Worm (Caenorhabditis elegans) whole organism, mixed stage, embryonic: ENCODE data around the gene W02H5.19.
"Not testable (repeated sequence)": the region's sequence is repeated elsewhere in the genome, so short reads cannot be mapped to it uniquely, and the experiment has no call there.

Experiments used
- M03D4.4 ChIP-seq: sonication (generic microtip); optimal IDR thresholded peaks from 2 replicates; lab custom pipeline; 2017; ENCODE audit warnings: mild to moderate bottlenecking, missing genetic modification characterization, missing compliant biosample characterization
- bed-3 ChIP-seq: fragments of 200-800 bp; sonication (Bioruptor generic); optimal IDR thresholded peaks from 3 replicates; lab custom pipeline; 2018; ENCODE audit warnings: mild to moderate bottlenecking, missing genetic modification characterization, moderate library complexity, missing compliant biosample characterization
- ceh-39 ChIP-seq: fragments of 150-350 bp; optimal IDR thresholded peaks from 2 replicates; lab custom pipeline; 2014; ENCODE audit warnings: missing biosample characterization, missing genetic modification characterization
- ceh-83 ChIP-seq: fragments of 200-800 bp; sonication (Bioruptor generic); optimal IDR thresholded peaks from 2 replicates; lab custom pipeline; 2018; ENCODE audit warnings: mild to moderate bottlenecking, missing genetic modification characterization, missing compliant biosample characterization
- ces-1 ChIP-seq: fragments of 150-350 bp; optimal IDR thresholded peaks from 2 replicates; lab custom pipeline; 2014; ENCODE audit warnings: missing biosample characterization, missing genetic modification reagents, missing genetic modification characterization
- cnd-1 ChIP-seq: fragments of 200-800 bp; sonication (Bioruptor generic); optimal IDR thresholded peaks from 2 replicates; lab custom pipeline; 2018; ENCODE audit warnings: mild to moderate bottlenecking, missing genetic modification characterization, missing compliant biosample characterization
- drap-1 ChIP-seq: fragments of 200-800 bp; sonication (Bioruptor generic); optimal IDR thresholded peaks from 3 replicates; lab custom pipeline; 2018; ENCODE audit warnings: mild to moderate bottlenecking, missing genetic modification characterization, missing compliant biosample characterization
- elt-1 ChIP-seq: sonication (generic microtip); optimal IDR thresholded peaks from 2 replicates; lab custom pipeline; 2017; ENCODE audit warnings: missing genetic modification characterization, mild to moderate bottlenecking, missing compliant biosample characterization, antibody characterized with exemption, moderate library complexity, borderline replicate concordance; ENCODE audit not compliant: insufficient read depth
- elt-3 ChIP-seq: fragments of 150-350 bp; optimal IDR thresholded peaks from 2 replicates; lab custom pipeline; 2014; ENCODE audit warnings: missing biosample characterization, missing genetic modification characterization
- flh-1 ChIP-seq: fragments of 200-800 bp; sonication (Bioruptor generic); optimal IDR thresholded peaks from 2 replicates; lab custom pipeline; 2018; ENCODE audit warnings: mild to moderate bottlenecking, missing genetic modification characterization, moderate library complexity, missing compliant biosample characterization
- ham-2 ChIP-seq: fragments of 200-800 bp; sonication (Bioruptor generic); optimal IDR thresholded peaks from 2 replicates; lab custom pipeline; 2018; ENCODE audit warnings: mild to moderate bottlenecking, missing genetic modification characterization, missing compliant biosample characterization
- hlh-1 ChIP-seq: fragments of 150-350 bp; optimal IDR thresholded peaks from 2 replicates; lab custom pipeline; 2014; ENCODE audit warnings: missing biosample characterization, missing genetic modification reagents, missing genetic modification characterization
- lin-32 ChIP-seq: fragments of 200-800 bp; sonication (Bioruptor generic); optimal IDR thresholded peaks from 2 replicates; lab custom pipeline; 2018; ENCODE audit warnings: mild to moderate bottlenecking, missing genetic modification characterization, missing compliant biosample characterization
- lsy-2 ChIP-seq: fragments of 150-350 bp; optimal IDR thresholded peaks from 2 replicates; lab custom pipeline; 2014; ENCODE audit warnings: missing biosample characterization, missing genetic modification characterization
- mab-5 ChIP-seq: fragments of 150-350 bp; optimal IDR thresholded peaks from 2 replicates; lab custom pipeline; 2014; ENCODE audit warnings: missing biosample characterization, missing genetic modification characterization
- mep-1 ChIP-seq: fragments of 150-350 bp; optimal IDR thresholded peaks from 2 replicates; lab custom pipeline; 2017; ENCODE audit warnings: missing biosample characterization, missing genetic modification reagents, missing genetic modification characterization, inconsistent platforms
- mls-2 ChIP-seq: sonication (generic microtip); optimal IDR thresholded peaks from 2 replicates; lab custom pipeline; 2016; ENCODE audit warnings: mild to moderate bottlenecking, missing genetic modification characterization, moderate library complexity, missing compliant biosample characterization
- nhr-12 ChIP-seq: fragments of 150-350 bp; optimal IDR thresholded peaks from 2 replicates; lab custom pipeline; 2014; ENCODE audit warnings: missing biosample characterization, missing genetic modification characterization
- nhr-237 ChIP-seq: fragments of 150-350 bp; optimal IDR thresholded peaks from 2 replicates; lab custom pipeline; 2014; ENCODE audit warnings: missing biosample characterization, missing genetic modification characterization
- nhr-28 ChIP-seq: fragments of 150-350 bp; optimal IDR thresholded peaks from 2 replicates; lab custom pipeline; 2014; ENCODE audit warnings: missing biosample characterization, missing genetic modification characterization
- nhr-76 ChIP-seq: sonication (generic microtip); optimal IDR thresholded peaks from 2 replicates; lab custom pipeline; 2017; ENCODE audit warnings: missing biosample characterization, missing genetic modification characterization
- pha-4 ChIP-seq: fragments of 150-350 bp; optimal IDR thresholded peaks from 2 replicates; lab custom pipeline; 2018; ENCODE audit warnings: missing biosample characterization, missing genetic modification reagents, missing genetic modification characterization
- snpc-4 ChIP-seq: fragments of 150-350 bp; optimal IDR thresholded peaks from 2 replicates; lab custom pipeline; 2014; ENCODE audit warnings: missing biosample characterization, missing genetic modification characterization
- tbx-8 ChIP-seq: fragments of 200-800 bp; sonication (Bioruptor generic); optimal IDR thresholded peaks from 2 replicates; lab custom pipeline; 2018; ENCODE audit warnings: mild to moderate bottlenecking, missing genetic modification characterization, moderate library complexity, missing compliant biosample characterization
- unc-120 ChIP-seq: sonication (generic microtip); optimal IDR thresholded peaks from 2 replicates; lab custom pipeline; 2017; ENCODE audit warnings: missing genetic modification characterization, missing compliant biosample characterization; ENCODE audit not compliant: poor library complexity, severe bottlenecking
- zip-8 ChIP-seq: fragments of 150-350 bp; optimal IDR thresholded peaks from 2 replicates; lab custom pipeline; 2014; ENCODE audit warnings: missing biosample characterization, missing genetic modification characterization
- ztf-11 ChIP-seq: fragments of 150-350 bp; optimal IDR thresholded peaks from 2 replicates; lab custom pipeline; 2014; ENCODE audit warnings: missing biosample characterization, missing genetic modification characterization

W02H5.19 gene

ce11 chrV:2595720-2596119 is 43.0 kb upstream of the W02H5.19 start:
- no peak for TF ChIP-seq unc-120 (tag; lab: Kevin White, UChicago)
- no peak for TF ChIP-seq drap-1
- TF ChIP-seq elt-1: no peak
- TF ChIP-seq cnd-1 (tag; lab: Kevin White, UChicago): no peak
- TF ChIP-seq ztf-11: no peak
- no peak for TF ChIP-seq mls-2 (tag; lab: Kevin White, UChicago)
- no peak for TF ChIP-seq flh-1 (GFP tag; lab: Kevin White, UChicago)
- TF ChIP-seq nhr-28 (tag; lab: Kevin White, UChicago): no peak
- TF ChIP-seq ham-2 (GFP tag; lab: Kevin White, UChicago): no peak
- TF ChIP-seq lsy-2: no peak
- TF ChIP-seq ceh-39 (tag; lab: Kevin White, UChicago): no peak
- TF ChIP-seq lin-32: no peak
- TF ChIP-seq nhr-237 (tag; lab: Kevin White, UChicago): no peak
- no peak for TF ChIP-seq snpc-4 (tag; lab: Kevin White, UChicago)
- TF ChIP-seq pha-4 (tag; lab: Kevin White, UChicago): no peak
- no peak for TF ChIP-seq ceh-83 (GFP tag; lab: Kevin White, UChicago)
- TF ChIP-seq elt-3 (tag; lab: Kevin White, UChicago): no peak
- TF ChIP-seq tbx-8: no peak

- not testable (repeated sequence) for TF ChIP-seq nhr-237, M03D4.4, pha-4 (tag; lab: Kevin White, UChicago)
Observed at ce11 chrV:2598830-2599229, 39.9 kb upstream of the W02H5.19 start, which contains the start of gene F53E10.5. F53E10.5 (minus strand) TSS chrV:2598930.

- TF ChIP-seq unc-120 (tag; lab: Kevin White, UChicago): peak; percentile 38
- peak; percentile 48 for TF ChIP-seq mep-1
- no peak for TF ChIP-seq lin-32
- no peak for TF ChIP-seq mab-5 (tag; lab: Kevin White, UChicago)
- TF ChIP-seq ces-1 (GFP tag; lab: Kevin White, UChicago): peak; percentile 36
- peak; percentile 38 for TF ChIP-seq lsy-2
- TF ChIP-seq ham-2 (GFP tag; lab: Kevin White, UChicago): no peak
- peak; percentile 63 for TF ChIP-seq nhr-237 (tag; lab: Kevin White, UChicago)
- no peak for TF ChIP-seq nhr-12 (tag; lab: Kevin White, UChicago)
Observed at ce11 chrV:2600543-2600942, 38.1 kb upstream of the W02H5.19 start.

- TF ChIP-seq unc-120 (tag; lab: Kevin White, UChicago) (no peak), nhr-12 (tag; lab: Kevin White, UChicago) (no peak), nhr-76 (no peak), lsy-2 (no peak), nhr-28 (tag; lab: Kevin White, UChicago) (no peak), lin-32 (no peak), hlh-1 (tag; lab: Kevin White, UChicago) (no peak), ham-2 (GFP tag; lab: Kevin White, UChicago) (no peak), ceh-39 (tag; lab: Kevin White, UChicago) (no peak), snpc-4 (tag; lab: Kevin White, UChicago) (no peak), zip-8 (tag; lab: Kevin White, UChicago) (no peak), tbx-8 (no peak)
- TF ChIP-seq, all 35 proteins: peak for 0
Observed at ce11 chrV:2601817-2602216, 36.9 kb upstream of the W02H5.19 start.

ce11 chrV:2603056-2603455 is 35.6 kb upstream of the W02H5.19 start, which contains the start of gene F53E10.6:
F53E10.6 (minus strand) TSS chrV:2603063.
- peak; percentile 6 for TF ChIP-seq ces-1 (GFP tag; lab: Kevin White, UChicago)
- TF ChIP-seq nhr-76: no peak
- TF ChIP-seq nhr-12 (tag; lab: Kevin White, UChicago): no peak

ce11 chrV:2608352-2608751 is 30.3 kb upstream of the W02H5.19 start, which contains the start of gene acr-17:
acr-17 (plus strand) TSS chrV:2608652.
- TF ChIP-seq tbx-8 (no peak), cnd-1 (tag; lab: Kevin White, UChicago) (no peak), unc-120 (tag; lab: Kevin White, UChicago) (no peak), bed-3 (no peak), hlh-1 (tag; lab: Kevin White, UChicago) (no peak)
- TF ChIP-seq, all 35 proteins: peak for 0
